Worm (Caenorhabditis elegans) whole organism, L4 larva: ENCODE data around the gene M176.16.
"Not testable (repeated sequence)": the region's sequence is repeated elsewhere in the genome, so short reads cannot be mapped to it uniquely, and the experiment has no call there.

Experiments used
- ctbp-1 ChIP-seq: fragments of 200-800 bp; sonication (Bioruptor generic); IDR thresholded peaks from 2 replicates; pipeline ENCODE4 v1.3.6; 2022; ENCODE audit warnings: missing genetic modification reagents, missing genetic modification characterization, missing compliant biosample characterization
- lsy-2 ChIP-seq, 2 experiments: fragments of 150-350 bp in 1 of 2; sonication (generic microtip) in 1 of 2; optimal IDR thresholded peaks; 2 replicates each; lab custom pipeline; 2014 to 2017; ENCODE audit warnings: missing biosample characterization in 2 of 2, missing genetic modification characterization in 2 of 2
- snpc-4 ChIP-seq: fragments of 150-350 bp; optimal IDR thresholded peaks from 2 replicates; lab custom pipeline; 2014; ENCODE audit warnings: missing biosample characterization, missing genetic modification characterization

DNA sequence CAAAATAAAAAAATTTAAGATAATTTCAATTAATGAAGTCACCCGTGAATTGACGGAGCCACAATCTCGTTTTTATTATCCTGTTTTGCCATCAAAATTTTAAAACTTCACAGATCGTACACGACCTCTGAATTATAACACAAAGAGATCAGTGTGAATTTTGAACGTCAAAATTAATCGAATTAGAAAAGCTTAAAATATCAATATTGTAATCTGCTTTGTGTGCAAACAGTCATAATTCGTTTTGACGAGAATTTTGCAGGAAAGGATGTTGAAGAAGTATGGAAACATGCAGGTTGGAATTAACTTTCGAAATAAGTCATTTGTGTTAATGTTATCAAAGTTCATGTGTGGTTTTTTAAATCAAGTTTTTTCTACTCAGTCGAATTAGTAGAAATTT, 43.6 kb downstream of the M176.16 start, which contains the start of gene chil-21:
- TF ChIP-seq lsy-2 (tag; optimal IDR thresholded peaks at IDR 0.05; lab: Kevin White, UChicago); ctbp-1; snpc-4 (tag; lab: Kevin White, UChicago): not testable (repeated sequence)
